Worm (Caenorhabditis elegans): ENCODE results near the gene F37B12.3.

F37B12.3 gene

DNA sequence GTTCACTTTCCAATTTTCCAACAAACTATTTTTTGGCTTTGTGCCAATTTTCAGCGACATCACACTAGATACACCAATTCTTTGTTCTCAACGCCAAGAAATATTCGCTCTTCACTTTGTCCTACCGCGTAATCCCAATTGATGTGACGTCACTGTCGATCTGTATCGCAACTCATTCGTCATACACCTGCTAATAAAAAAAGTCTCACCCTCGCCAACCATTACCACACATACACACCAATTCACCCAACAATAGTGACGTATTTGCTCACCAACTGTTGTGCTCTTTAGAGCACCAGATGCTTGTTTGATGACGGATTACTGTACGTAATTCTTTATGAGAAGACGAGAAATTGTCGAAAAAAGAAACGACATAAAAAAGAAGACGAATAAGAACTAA is 22.1 kb upstream of the F37B12.3 start:
- TF ChIP-seq ref-2 (tag; optimal IDR thresholded peaks at IDR 0.05) = peak; percentile 59
- no peak for TF ChIP-seq ceh-31 (tag; optimal IDR thresholded peaks at IDR 0.05)
- TF ChIP-seq pax-1 (tag; optimal IDR thresholded peaks at IDR 0.05) = peak; percentile 23

ce11 chrII:9062261-9062948 is 21.2 kb upstream of the F37B12.3 start:
- TF ChIP-seq che-1 (tag; optimal IDR thresholded peaks at IDR 0.05) (no peak), pha-4 (tag; optimal IDR thresholded peaks at IDR 0.05) (no peak), ref-2 (tag; optimal IDR thresholded peaks at IDR 0.05) (no peak), sox-4 (tag; optimal IDR thresholded peaks at IDR 0.05) (no peak), madf-2 (tag; optimal IDR thresholded peaks at IDR 0.05) (no peak), lim-6 (tag; optimal IDR thresholded peaks at IDR 0.05) (no peak), nhr-11 (tag; optimal IDR thresholded peaks at IDR 0.05) (no peak), C38D4.7 (GFP tag; optimal IDR thresholded peaks at IDR 0.05) (no peak), pros-1 (tag; optimal IDR thresholded peaks at IDR 0.05) (no peak), pat-9 (tag; optimal IDR thresholded peaks at IDR 0.05) (no peak), eyg-1 (tag; optimal IDR thresholded peaks at IDR 0.05) (no peak)

DNA sequence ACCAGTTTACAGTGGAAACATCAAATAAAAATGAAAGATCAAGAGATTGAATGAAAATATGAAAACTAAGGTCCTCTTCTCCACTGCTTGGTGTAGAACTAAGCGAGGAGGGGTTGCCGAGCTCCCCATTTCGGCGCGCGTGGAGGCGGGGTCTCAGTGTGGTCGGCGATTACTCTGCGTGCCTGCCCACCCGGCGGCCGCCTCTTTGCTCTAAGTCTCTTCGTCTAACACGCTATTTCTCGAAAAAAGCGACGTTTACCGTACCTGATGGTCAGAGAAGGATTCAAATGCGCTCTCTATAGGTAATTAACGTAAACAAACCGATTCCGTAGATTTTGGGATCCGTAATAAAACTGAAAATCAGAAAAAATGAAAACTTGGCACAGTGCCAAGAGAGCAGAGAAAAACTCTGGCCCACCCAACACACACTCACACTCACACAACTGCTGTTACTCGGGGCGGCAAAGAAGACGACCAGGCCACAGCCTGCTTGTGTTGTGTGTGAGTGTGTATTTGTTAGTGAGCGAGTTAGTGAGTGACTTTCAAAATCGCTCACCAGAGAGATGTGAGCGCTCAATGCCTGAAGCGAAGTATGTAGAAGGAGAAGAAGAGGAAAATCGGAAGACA is 20.5 kb upstream of the F37B12.3 start:
- TF ChIP-seq fkh-10 (GFP tag; optimal IDR thresholded peaks at IDR 0.05) (no peak), hlh-30 (tag; optimal IDR thresholded peaks at IDR 0.05; ENCODE audit: insufficient read depth) (no peak), gmeb-2 (tag; optimal IDR thresholded peaks at IDR 0.05) (no peak), ets-4 (tag; optimal IDR thresholded peaks at IDR 0.05) (no peak), zip-5 (tag; optimal IDR thresholded peaks at IDR 0.05) (no peak), pha-2 (tag; optimal IDR thresholded peaks at IDR 0.05) (no peak), ceh-24 (tag; optimal IDR thresholded peaks at IDR 0.05) (no peak), ahr-1 (tag; optimal IDR thresholded peaks at IDR 0.05) (no peak), ceh-19 (GFP tag; optimal IDR thresholded peaks at IDR 0.05) (no peak), ref-2 (tag; optimal IDR thresholded peaks at IDR 0.05) (no peak), ceh-22 (tag; optimal IDR thresholded peaks at IDR 0.05) (no peak), ceh-48 (tag; optimal IDR thresholded peaks at IDR 0.05) (no peak), unc-3 (GFP tag; conservative IDR thresholded peaks at IDR 0.05) (no peak), unc-3 (tag; optimal IDR thresholded peaks at IDR 0.05) (no peak), elt-2 (tag; optimal IDR thresholded peaks at IDR 0.05) (peak; percentile 17), fax-1 (tag; optimal IDR thresholded peaks at IDR 0.05) (no peak), unc-42 (tag; optimal IDR thresholded peaks at IDR 0.05) (peak; percentile 60), ceh-9 (tag; optimal IDR thresholded peaks at IDR 0.05) (no peak), K02D7.2 (tag; optimal IDR thresholded peaks at IDR 0.05) (no peak), tbx-7 (tag; optimal IDR thresholded peaks at IDR 0.05) (no peak), hlh-13 (GFP tag; optimal IDR thresholded peaks at IDR 0.05) (no peak), che-1 (tag; optimal IDR thresholded peaks at IDR 0.05) (no peak), ceh-34 (tag; optimal IDR thresholded peaks at IDR 0.05) (peak; percentile 74), C38D4.7 (GFP tag; optimal IDR thresholded peaks at IDR 0.05) (no peak), ceh-18 (tag; optimal IDR thresholded peaks at IDR 0.05) (peak; percentile 71), hlh-6 (tag; optimal IDR thresholded peaks at IDR 0.05) (peak; percentile 3), syd-9 (tag; optimal IDR thresholded peaks at IDR 0.05) (no peak), eyg-1 (tag; optimal IDR thresholded peaks at IDR 0.05) (no peak), madf-2 (tag; optimal IDR thresholded peaks at IDR 0.05) (no peak), Y22D7AL.16 (tag; optimal IDR thresholded peaks at IDR 0.05) (no peak), sox-4 (tag; optimal IDR thresholded peaks at IDR 0.05) (no peak), pat-9 (tag; optimal IDR thresholded peaks at IDR 0.05) (no peak), ceh-31 (tag; optimal IDR thresholded peaks at IDR 0.05) (peak; percentile 68), hlh-15 (tag; optimal IDR thresholded peaks at IDR 0.05) (no peak), sox-2 (GFP tag; IDR thresholded peaks at IDR 0.05) (no peak), ceh-45 (GFP tag; IDR thresholded peaks at IDR 0.05) (no peak), pros-1 (tag; optimal IDR thresholded peaks at IDR 0.05) (no peak), K09A11.1 (tag; optimal IDR thresholded peaks at IDR 0.05; ENCODE audit: insufficient read depth) (peak; percentile 1), T23F11.4 (GFP tag; optimal IDR thresholded peaks at IDR 0.05) (peak; percentile 14), unc-86 (tag; optimal IDR thresholded peaks at IDR 0.05) (peak; percentile 22), pag-3 (tag; optimal IDR thresholded peaks at IDR 0.05; ENCODE audit: borderline replicate concordance) (no peak), unc-55 (GFP tag; optimal IDR thresholded peaks at IDR 0.05) (peak; percentile 9)
